Worm (Caenorhabditis elegans) whole organism, L2 larva: ENCODE results near the gene F18A1.7.

Experiments used
- C34F6.9 ChIP-seq: fragments of 150-350 bp; optimal IDR thresholded peaks from 2 replicates; lab custom pipeline; 2014; ENCODE audit warnings: missing biosample characterization, missing genetic modification characterization
- F13H6.1 ChIP-seq: sonication (generic microtip); optimal IDR thresholded peaks from 2 replicates; lab custom pipeline; 2016; ENCODE audit warnings: missing genetic modification characterization, missing compliant biosample characterization
- R02D3.7 ChIP-seq: fragments of 150-350 bp; optimal IDR thresholded peaks from 2 replicates; lab custom pipeline; 2014; ENCODE audit warnings: missing biosample characterization, missing genetic modification characterization
- Y55F3AM.14 ChIP-seq: fragments of 200-800 bp; sonication (Bioruptor generic); optimal IDR thresholded peaks from 2 replicates; lab custom pipeline; 2018; ENCODE audit warnings: mild to moderate bottlenecking, missing genetic modification characterization, missing compliant biosample characterization
- ZK546.5 ChIP-seq: sonication (generic microtip); optimal IDR thresholded peaks from 2 replicates; lab custom pipeline; 2017; ENCODE audit warnings: missing biosample characterization, missing genetic modification characterization
- alr-1 ChIP-seq: fragments of 150-350 bp; optimal IDR thresholded peaks from 2 replicates; lab custom pipeline; 2014; ENCODE audit warnings: missing biosample characterization, missing genetic modification characterization
- ama-1 ChIP-seq: fragments of 150-350 bp; optimal IDR thresholded peaks from 2 replicates; lab custom pipeline; 2018; ENCODE audit warnings: inconsistent platforms
- blmp-1 ChIP-seq: sonication (generic microtip); optimal IDR thresholded peaks from 2 replicates; lab custom pipeline; 2017; ENCODE audit warnings: missing genetic modification characterization, mild to moderate bottlenecking, missing compliant biosample characterization, antibody characterized with exemption, moderate library complexity; ENCODE audit not compliant: insufficient read depth
- ceh-16 ChIP-seq: fragments of 150-350 bp; optimal IDR thresholded peaks from 2 replicates; lab custom pipeline; 2014; ENCODE audit warnings: missing biosample characterization, missing genetic modification characterization
- ceh-82 ChIP-seq: fragments of 150-350 bp; optimal IDR thresholded peaks from 2 replicates; lab custom pipeline; 2014; ENCODE audit warnings: missing biosample characterization, missing genetic modification characterization
- crh-2 ChIP-seq: sonication (generic microtip); optimal IDR thresholded peaks from 2 replicates; lab custom pipeline; 2017; ENCODE audit warnings: missing biosample characterization, missing genetic modification characterization
- elt-1 ChIP-seq: fragments of 150-350 bp; optimal IDR thresholded peaks from 2 replicates; lab custom pipeline; 2014; ENCODE audit warnings: missing biosample characterization, missing genetic modification characterization
- fos-1 ChIP-seq: fragments of 150-350 bp; optimal IDR thresholded peaks from 2 replicates; lab custom pipeline; 2014; ENCODE audit warnings: missing biosample characterization, missing genetic modification characterization
- lin-11 ChIP-seq: fragments of 150-350 bp; sonication (generic microtip); optimal IDR thresholded peaks from 2 replicates; lab custom pipeline; 2014; ENCODE audit warnings: missing biosample characterization, missing genetic modification characterization, inconsistent platforms, mixed read lengths
- lsy-2 ChIP-seq, 2 experiments: fragments of 150-350 bp in 1 of 2; sonication (generic microtip) in 1 of 2; optimal IDR thresholded peaks; 2 replicates each; lab custom pipeline; 2014 to 2017; ENCODE audit warnings: missing biosample characterization in 2 of 2, missing genetic modification characterization in 2 of 2
- mdl-1 ChIP-seq, 2 experiments: fragments of 150-350 bp in 1 of 2; sonication (generic microtip) in 1 of 2; optimal IDR thresholded peaks; 2 replicates each; lab custom pipeline; 2017; ENCODE audit warnings: missing biosample characterization in 2 of 2, missing genetic modification characterization in 2 of 2
- nhr-10 ChIP-seq: sonication (generic microtip); optimal IDR thresholded peaks from 2 replicates; lab custom pipeline; 2017; ENCODE audit warnings: missing biosample characterization, missing genetic modification characterization
- nhr-12 ChIP-seq: fragments of 150-350 bp; optimal IDR thresholded peaks from 2 replicates; lab custom pipeline; 2014; ENCODE audit warnings: missing biosample characterization, missing genetic modification characterization
- nhr-129 ChIP-seq: fragments of 150-350 bp; optimal IDR thresholded peaks from 2 replicates; lab custom pipeline; 2014; ENCODE audit warnings: missing biosample characterization, missing genetic modification characterization
- nhr-21 ChIP-seq: fragments of 150-350 bp; optimal IDR thresholded peaks from 2 replicates; lab custom pipeline; 2014; ENCODE audit warnings: missing biosample characterization, missing genetic modification characterization
- nhr-23 ChIP-seq: fragments of 150-350 bp; optimal IDR thresholded peaks from 2 replicates; lab custom pipeline; 2014; ENCODE audit warnings: missing biosample characterization, missing genetic modification reagents, missing genetic modification characterization
- nhr-237 ChIP-seq: fragments of 150-350 bp; optimal IDR thresholded peaks from 2 replicates; lab custom pipeline; 2014; ENCODE audit warnings: missing biosample characterization, missing genetic modification characterization
- nhr-25 ChIP-seq: fragments of 150-350 bp; sonication (generic microtip); optimal IDR thresholded peaks from 3 replicates; lab custom pipeline; 2014; ENCODE audit warnings: missing biosample characterization, missing genetic modification characterization
- peb-1 ChIP-seq: fragments of 150-350 bp; optimal IDR thresholded peaks from 2 replicates; lab custom pipeline; 2014; ENCODE audit warnings: missing biosample characterization, missing genetic modification characterization
- sem-4 ChIP-seq: fragments of 150-350 bp; optimal IDR thresholded peaks from 2 replicates; lab custom pipeline; 2014; ENCODE audit warnings: missing biosample characterization, missing genetic modification reagents, missing genetic modification characterization
- skn-1 ChIP-seq: sonication (generic microtip); optimal IDR thresholded peaks from 2 replicates; lab custom pipeline; 2017; ENCODE audit warnings: missing biosample characterization, missing genetic modification characterization
- sma-9 ChIP-seq, 2 experiments: fragments of 150-350 bp in 1 of 2; sonication (generic microtip) in 1 of 2; optimal IDR thresholded peaks; 2 replicates each; lab custom pipeline; 2014 to 2016; ENCODE audit warnings: missing genetic modification characterization in 2 of 2, mild to moderate bottlenecking in 1 of 2, missing biosample characterization in 1 of 2, missing compliant biosample characterization in 1 of 2, missing genetic modification reagents in 1 of 2, moderate library complexity in 1 of 2
- zag-1 ChIP-seq: fragments of 150-350 bp; optimal IDR thresholded peaks from 2 replicates; lab custom pipeline; 2014; ENCODE audit warnings: missing biosample characterization, missing genetic modification characterization
- ztf-4 ChIP-seq: fragments of 150-350 bp; optimal IDR thresholded peaks from 2 replicates; lab custom pipeline; 2014; ENCODE audit warnings: missing biosample characterization, missing genetic modification characterization

F18A1.7 gene

DNA sequence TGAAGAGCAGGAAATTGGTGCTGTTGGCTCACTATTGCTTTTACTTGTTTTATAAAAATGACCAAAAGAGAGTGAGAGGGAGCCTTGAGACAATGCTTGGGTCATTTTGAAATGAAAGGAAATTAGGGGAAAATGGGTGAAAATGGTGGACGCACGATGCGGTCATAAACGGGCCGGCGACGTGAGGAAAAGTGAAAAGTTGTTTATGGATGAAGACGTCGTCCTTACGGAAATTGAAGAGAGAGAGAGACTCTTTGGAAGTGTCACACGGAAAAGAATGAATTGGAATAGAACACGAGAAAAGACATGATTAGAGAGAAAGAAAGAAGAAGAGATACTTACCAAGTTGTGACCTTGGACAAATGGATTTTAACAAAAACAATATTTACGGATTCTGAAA is 42.0 kb downstream of the F18A1.7 start:
- TF ChIP-seq ceh-82 (tag; lab: Kevin White, UChicago) (no peak), ama-1 (no peak), sem-4 (tag; lab: Kevin White, UChicago) (peak; percentile 9), blmp-1 (peak; percentile 44), nhr-25 (tag; lab: Kevin White, UChicago) (peak; percentile 17), lsy-2 (tag; optimal IDR thresholded peaks at IDR 0.05; lab: Kevin White, UChicago) (peak in 1 of 2 experiments; percentile 26)

DNA sequence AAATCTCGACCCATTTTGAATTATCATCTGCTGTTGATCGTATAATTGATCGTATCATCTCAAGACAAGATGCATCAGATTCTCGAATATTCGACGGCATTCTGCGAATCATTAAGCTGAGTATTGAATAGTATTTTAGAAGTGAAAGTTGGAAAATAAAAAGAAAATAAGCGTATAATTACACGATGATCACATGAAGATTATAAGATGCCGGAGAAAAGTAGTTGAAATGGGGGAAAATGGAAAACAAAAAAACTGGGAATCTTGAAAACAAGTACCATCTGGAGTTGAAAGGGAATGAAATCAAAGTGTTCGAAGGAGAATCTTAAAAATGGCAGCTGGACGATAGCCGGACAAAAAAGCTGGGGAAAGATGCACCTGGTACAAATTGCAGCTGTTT is 43.1 kb downstream of the F18A1.7 start, which contains the start of gene R07G3.8:
Gene R07G3.8 (minus strand): TSS at position 101 of the 400 bp plus-strand sequence.
- TF ChIP-seq nhr-10 (no peak), crh-2 (no peak)

DNA sequence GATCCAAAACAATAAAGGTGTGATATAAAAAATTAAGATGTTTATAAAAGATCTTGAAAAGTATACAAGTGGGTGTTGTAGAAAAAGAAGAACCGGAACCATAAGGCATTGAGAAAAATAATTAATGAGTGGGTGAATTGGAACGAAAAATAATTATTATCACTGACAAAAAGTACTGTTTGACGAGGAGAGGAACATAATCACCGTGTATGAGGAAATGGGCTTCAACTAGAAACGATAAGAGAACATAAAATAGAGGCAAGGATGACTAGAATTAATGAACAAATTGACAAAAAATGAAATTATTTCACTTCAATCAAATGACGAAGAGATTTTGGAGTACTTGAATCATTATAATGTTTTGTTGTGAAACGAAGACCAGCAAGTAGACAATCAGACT is 45.3 kb downstream of the F18A1.7 start:
- TF ChIP-seq fos-1 (tag; lab: Kevin White, UChicago) (peak; percentile 79), nhr-25 (tag; lab: Kevin White, UChicago) (no peak), mdl-1 (tag; optimal IDR thresholded peaks at IDR 0.05; lab: Kevin White, UChicago) (no peak)

DNA sequence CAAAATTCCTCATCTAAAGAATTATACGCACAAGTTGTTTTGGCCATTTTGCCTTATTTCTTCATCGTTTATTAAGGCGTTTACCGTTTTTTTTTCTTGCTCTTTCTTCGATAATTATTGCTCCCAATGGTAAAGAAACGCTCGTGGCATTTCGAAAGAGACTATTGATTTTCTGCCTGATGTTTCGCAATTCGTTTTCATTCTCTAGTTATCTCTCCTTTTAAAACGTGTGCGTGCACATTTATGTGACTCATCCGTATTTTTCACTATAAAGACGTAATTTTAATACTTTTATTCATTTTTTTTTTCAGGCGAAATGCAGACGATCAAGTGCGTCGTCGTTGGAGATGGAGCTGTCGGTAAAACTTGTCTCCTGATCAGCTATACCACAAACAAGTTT is 47.4 kb downstream of the F18A1.7 start, which contains the start of gene cdc-42:
Gene cdc-42 (plus strand): TSS at position 312 of the 400 bp plus-strand sequence.
- no peak for TF ChIP-seq nhr-129 (tag; lab: Kevin White, UChicago)
- no peak for TF ChIP-seq zag-1 (tag; lab: Kevin White, UChicago)
- no peak for TF ChIP-seq ceh-16 (tag; lab: Kevin White, UChicago)
- no peak for TF ChIP-seq elt-1 (tag; lab: Kevin White, UChicago)
- no peak for TF ChIP-seq ZK546.5
- TF ChIP-seq, all 48 proteins: peak for 0

DNA sequence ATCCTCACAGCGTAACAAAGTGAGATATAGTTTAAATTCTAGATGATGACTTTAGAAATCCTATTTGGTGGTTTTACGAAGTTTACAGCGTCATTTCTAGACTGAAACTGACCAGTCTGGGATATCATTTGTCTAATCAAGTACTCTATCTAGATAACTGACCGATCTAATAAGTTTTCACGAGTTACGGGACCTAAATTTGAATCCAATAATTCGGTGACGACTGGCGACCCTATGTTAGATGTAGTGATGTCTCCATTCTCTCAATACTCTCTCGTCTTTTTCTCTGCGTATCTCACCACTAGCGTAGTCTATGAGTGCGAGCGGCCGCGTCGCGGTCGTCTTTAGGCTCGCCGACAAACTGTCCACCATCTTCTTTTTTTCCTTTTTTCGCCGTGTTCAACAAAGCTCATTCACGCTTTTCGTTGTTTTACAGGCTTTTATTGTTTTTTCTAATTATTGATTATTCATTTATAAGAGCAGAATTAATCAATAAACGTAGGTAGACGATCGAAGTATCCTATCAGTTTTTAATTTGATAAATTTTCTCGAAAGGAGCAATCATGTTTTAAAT is 48.1 kb downstream of the F18A1.7 start:
- TF ChIP-seq nhr-10 = no peak
- no peak for TF ChIP-seq elt-1 (tag; lab: Kevin White, UChicago)
- TF ChIP-seq nhr-129 (tag; lab: Kevin White, UChicago) = peak; percentile 28
- TF ChIP-seq lin-11 (tag; lab: Kevin White, UChicago) = no peak
- peak; percentile 57 for TF ChIP-seq C34F6.9 (tag; lab: Kevin White, UChicago)
- TF ChIP-seq ama-1 = peak; percentile 75
- peak in 1 of 2 experiments; percentile 44 for TF ChIP-seq lsy-2 (tag; optimal IDR thresholded peaks at IDR 0.05; lab: Kevin White, UChicago)
- TF ChIP-seq F13H6.1 (tag; lab: Kevin White, UChicago) = peak; percentile 24

DNA sequence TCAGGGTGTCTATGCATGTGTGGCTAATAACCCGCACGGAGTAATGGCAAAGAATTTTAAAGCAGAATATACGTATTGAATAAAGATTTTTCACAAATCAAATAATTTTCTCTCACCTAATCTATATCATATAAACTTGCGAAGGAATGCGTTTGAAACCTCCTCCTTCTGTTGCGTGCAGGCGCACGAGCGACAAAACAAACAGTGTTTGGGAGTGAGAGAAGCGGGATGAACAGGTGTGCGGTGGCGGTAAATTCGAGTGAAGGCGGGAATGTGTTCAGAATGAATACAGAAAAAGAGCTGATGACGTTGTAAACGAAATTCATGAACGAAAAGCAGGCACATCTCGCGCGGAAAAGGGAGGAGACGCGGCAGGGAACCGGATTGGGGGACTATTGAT is 49.2 kb downstream of the F18A1.7 start:
- TF ChIP-seq Y55F3AM.14 (GFP tag; lab: Kevin White, UChicago) (no peak), alr-1 (tag; lab: Kevin White, UChicago) (no peak), blmp-1 (no peak), nhr-23 (no peak), ceh-16 (tag; lab: Kevin White, UChicago) (no peak), nhr-237 (tag; lab: Kevin White, UChicago) (no peak), nhr-21 (tag; lab: Kevin White, UChicago) (no peak)
- TF ChIP-seq, all 48 proteins: peak for 0

DNA sequence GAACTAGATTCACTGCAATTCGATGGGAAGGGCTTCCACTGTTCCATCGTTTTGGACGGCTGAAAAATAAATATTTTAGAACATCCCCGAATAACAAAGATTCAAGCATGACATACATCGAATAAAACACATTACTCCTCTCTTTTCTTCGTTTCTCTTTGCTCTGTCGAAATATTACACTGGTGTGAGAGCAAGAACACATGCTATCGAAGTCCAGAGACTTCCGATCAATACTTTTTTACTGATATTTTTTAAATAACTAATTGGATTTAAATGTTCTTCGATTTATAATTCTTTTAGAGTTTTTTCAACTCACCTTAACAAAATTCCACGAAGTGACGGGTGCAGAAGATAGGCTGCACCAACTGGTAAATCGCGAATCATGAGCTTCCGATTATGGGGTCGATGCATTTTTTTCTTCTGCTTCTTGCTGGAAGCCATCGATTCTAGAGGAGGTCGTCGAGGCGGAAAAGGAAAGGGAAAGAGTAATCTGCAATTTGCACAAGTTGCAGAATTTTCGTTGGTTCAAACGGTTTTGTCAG is 50.2 kb downstream of the F18A1.7 start, which contains the start of the genes oig-4 and R07G3.7:
Gene oig-4 (plus strand): TSS at position 301 of the 542 bp plus-strand sequence.
Gene R07G3.7 (minus strand): TSS at position 492 of the 542 bp plus-strand sequence.
- TF ChIP-seq ztf-4 (tag; lab: Kevin White, UChicago) = no peak
- TF ChIP-seq nhr-25 (tag; lab: Kevin White, UChicago) = no peak
- TF ChIP-seq ZK546.5 = no peak
- TF ChIP-seq C34F6.9 (tag; lab: Kevin White, UChicago) = no peak
- TF ChIP-seq peb-1 = no peak
- no peak for TF ChIP-seq nhr-237 (tag; lab: Kevin White, UChicago)
- no peak for TF ChIP-seq sma-9 (GFP tag; optimal IDR thresholded peaks at IDR 0.05; lab: Kevin White, UChicago)
- TF ChIP-seq sma-9 (tag; optimal IDR thresholded peaks at IDR 0.05; lab: Kevin White, UChicago) = no peak
- TF ChIP-seq nhr-12 (tag; lab: Kevin White, UChicago) = no peak
- TF ChIP-seq R02D3.7 (tag; lab: Kevin White, UChicago) = no peak
- TF ChIP-seq blmp-1 = no peak
- no peak for TF ChIP-seq crh-2
- no peak for TF ChIP-seq skn-1 (tag; lab: Kevin White, UChicago)
- no peak for TF ChIP-seq lsy-2 (tag; optimal IDR thresholded peaks at IDR 0.05; lab: Kevin White, UChicago)
- no peak for TF ChIP-seq ceh-82 (tag; lab: Kevin White, UChicago)
- no peak for TF ChIP-seq F13H6.1 (tag; lab: Kevin White, UChicago)
